Worm (Caenorhabditis elegans): ENCODE measurements around the gene srt-49.

Gene srt-49

ce11 chrIV:15120746-15121145, 22.6 kb upstream of the srt-49 start, which contains the start of gene clec-189:
Gene clec-189, plus strand, starts transcription at chrIV:15120837.
- TF ChIP-seq Y22D7AL.16 (tag; optimal IDR thresholded peaks at IDR 0.05) (no peak), ceh-31 (tag; optimal IDR thresholded peaks at IDR 0.05) (no peak)

ce11 chrIV:15119268-15119667, 21.1 kb upstream of the srt-49 start:
- TF ChIP-seq unc-42 (tag; optimal IDR thresholded peaks at IDR 0.05) (no peak), rnt-1 (tag; optimal IDR thresholded peaks at IDR 0.05) (no peak), elt-2 (tag; optimal IDR thresholded peaks at IDR 0.05) (no peak), ceh-24 (tag; optimal IDR thresholded peaks at IDR 0.05) (no peak), elt-4 (tag; optimal IDR thresholded peaks at IDR 0.05) (no peak), lin-11 (tag; optimal IDR thresholded peaks at IDR 0.05) (no peak), unc-55 (GFP tag; optimal IDR thresholded peaks at IDR 0.05) (no peak), sox-2 (GFP tag; IDR thresholded peaks at IDR 0.05) (no peak), hlh-13 (GFP tag; optimal IDR thresholded peaks at IDR 0.05) (no peak), lim-6 (tag; optimal IDR thresholded peaks at IDR 0.05) (no peak), sox-4 (tag; optimal IDR thresholded peaks at IDR 0.05) (no peak), pha-4 (tag; optimal IDR thresholded peaks at IDR 0.05) (no peak), ref-2 (tag; optimal IDR thresholded peaks at IDR 0.05) (no peak), ttx-3 (tag; optimal IDR thresholded peaks at IDR 0.05) (no peak), ceh-19 (GFP tag; optimal IDR thresholded peaks at IDR 0.05) (no peak)

- TF ChIP-seq pqm-1 (tag; optimal IDR thresholded peaks at IDR 0.05): no peak
- TF ChIP-seq mec-3 (tag; optimal IDR thresholded peaks at IDR 0.05; ENCODE audit: borderline replicate concordance): no peak
- no peak for TF ChIP-seq sox-4 (tag; optimal IDR thresholded peaks at IDR 0.05)
- TF ChIP-seq eyg-1 (tag; optimal IDR thresholded peaks at IDR 0.05): no peak
- no peak for TF ChIP-seq npax-4 (tag; optimal IDR thresholded peaks at IDR 0.05)
- no peak for TF ChIP-seq ceh-45 (GFP tag; IDR thresholded peaks at IDR 0.05)
- TF ChIP-seq ref-2 (tag; optimal IDR thresholded peaks at IDR 0.05): no peak
- no peak for TF ChIP-seq ceh-6 (GFP tag; optimal IDR thresholded peaks at IDR 0.05)
Observed at ce11 chrIV:15118390-15118789, 20.2 kb upstream of the srt-49 start, which contains the start of gene M199.136. Gene M199.136, plus strand, starts transcription at chrIV:15118690.

- TF ChIP-seq ceh-45 (GFP tag; IDR thresholded peaks at IDR 0.05): no peak
- no peak for TF ChIP-seq elt-4 (tag; optimal IDR thresholded peaks at IDR 0.05)
- TF ChIP-seq ceh-6 (GFP tag; optimal IDR thresholded peaks at IDR 0.05): no peak
- TF ChIP-seq unc-55 (GFP tag; optimal IDR thresholded peaks at IDR 0.05): no peak
- TF ChIP-seq ttx-3 (tag; optimal IDR thresholded peaks at IDR 0.05): no peak
Observed at ce11 chrIV:15114324-15114723, 16.1 kb upstream of the srt-49 start, which contains the start of gene M199.135. Gene M199.135, plus strand, starts transcription at chrIV:15114624.

ce11 chrIV:15113117-15113516, 14.9 kb upstream of the srt-49 start, which contains the start of gene M199.134:
Gene M199.134, minus strand, starts transcription at chrIV:15113217.
- TF ChIP-seq zip-5 (tag; optimal IDR thresholded peaks at IDR 0.05): no peak
- TF ChIP-seq ceh-18 (tag; optimal IDR thresholded peaks at IDR 0.05): no peak
- no peak for TF ChIP-seq hlh-13 (GFP tag; optimal IDR thresholded peaks at IDR 0.05)
- TF ChIP-seq T23F11.4 (GFP tag; optimal IDR thresholded peaks at IDR 0.05): no peak
- TF ChIP-seq syd-9 (tag; optimal IDR thresholded peaks at IDR 0.05): no peak
- no peak for TF ChIP-seq nfya-1 (tag; optimal IDR thresholded peaks at IDR 0.05)
- no peak for TF ChIP-seq ttx-3 (tag; optimal IDR thresholded peaks at IDR 0.05)
- TF ChIP-seq pqm-1 (tag; optimal IDR thresholded peaks at IDR 0.05): no peak

DNA sequence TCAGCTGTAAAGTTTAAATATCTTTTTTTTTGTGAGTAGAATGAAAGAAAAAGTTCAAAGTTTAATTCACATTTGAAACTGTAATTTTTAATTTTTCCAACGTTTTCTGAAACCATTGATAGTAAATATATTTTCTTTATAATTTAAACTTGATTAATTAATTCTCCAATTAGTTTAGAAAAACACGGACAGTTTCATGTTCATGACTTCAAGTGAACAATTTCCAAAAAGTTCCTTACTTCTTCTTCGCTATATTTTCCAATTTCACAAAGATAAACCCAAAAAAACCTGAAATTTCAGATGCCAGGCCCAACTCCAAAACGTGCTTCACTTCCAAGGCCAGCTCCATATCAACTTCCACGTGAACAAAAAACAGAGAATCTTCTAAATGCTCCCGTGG, 10.3 kb upstream of the srt-49 start, which contains the start of gene M199.2:
Gene M199.2 (plus strand): TSS at position 301 of the 400 bp plus-strand sequence.
- no peak for TF ChIP-seq gmeb-2 (tag; optimal IDR thresholded peaks at IDR 0.05)
- TF ChIP-seq pha-2 (tag; optimal IDR thresholded peaks at IDR 0.05): no peak
- no peak for TF ChIP-seq K09A11.1 (tag; optimal IDR thresholded peaks at IDR 0.05; ENCODE audit: insufficient read depth)
- TF ChIP-seq unc-55 (GFP tag; optimal IDR thresholded peaks at IDR 0.05): no peak
- TF ChIP-seq odd-2 (tag; optimal IDR thresholded peaks at IDR 0.05): no peak
- no peak for TF ChIP-seq F13H6.1 (tag; optimal IDR thresholded peaks at IDR 0.05)
- no peak for TF ChIP-seq che-1 (tag; optimal IDR thresholded peaks at IDR 0.05)
- no peak for TF ChIP-seq ceh-48 (tag; optimal IDR thresholded peaks at IDR 0.05)

Data from whole organism, late embryonic.